Worm (Caenorhabditis elegans) whole organism, mixed stage, embryonic: Measurements from ENCODE around the gene F41G4.13.

ENCODE experiments used
- lin-13 ChIP-seq: fragments of 150-350 bp; optimal IDR thresholded peaks from 2 replicates; lab custom pipeline; 2014; ENCODE audit warnings: missing biosample characterization, missing genetic modification characterization
- lin-32 ChIP-seq: fragments of 200-800 bp; sonication (Bioruptor generic); optimal IDR thresholded peaks from 2 replicates; lab custom pipeline; 2018; ENCODE audit warnings: mild to moderate bottlenecking, missing genetic modification characterization, missing compliant biosample characterization
- nhr-28 ChIP-seq: fragments of 150-350 bp; optimal IDR thresholded peaks from 2 replicates; lab custom pipeline; 2014; ENCODE audit warnings: missing biosample characterization, missing genetic modification characterization
- pha-4 ChIP-seq: fragments of 150-350 bp; optimal IDR thresholded peaks from 2 replicates; lab custom pipeline; 2018; ENCODE audit warnings: missing biosample characterization, missing genetic modification reagents, missing genetic modification characterization
- snpc-4 ChIP-seq: fragments of 150-350 bp; optimal IDR thresholded peaks from 2 replicates; lab custom pipeline; 2014; ENCODE audit warnings: missing biosample characterization, missing genetic modification characterization
- tbx-8 ChIP-seq: fragments of 200-800 bp; sonication (Bioruptor generic); optimal IDR thresholded peaks from 2 replicates; lab custom pipeline; 2018; ENCODE audit warnings: mild to moderate bottlenecking, missing genetic modification characterization, moderate library complexity, missing compliant biosample characterization
- ztf-11 ChIP-seq: fragments of 150-350 bp; optimal IDR thresholded peaks from 2 replicates; lab custom pipeline; 2014; ENCODE audit warnings: missing biosample characterization, missing genetic modification characterization

- TF ChIP-seq tbx-8 (GFP tag; lab: Kevin White, UChicago) = no peak
- no peak for TF ChIP-seq nhr-28 (tag; lab: Kevin White, UChicago)
- no peak for TF ChIP-seq lin-32 (GFP tag; lab: Kevin White, UChicago)
- no peak for TF ChIP-seq lin-13 (tag; lab: Kevin White, UChicago)
- TF ChIP-seq snpc-4 (tag; lab: Kevin White, UChicago) = no peak
- TF ChIP-seq pha-4 (tag; lab: Kevin White, UChicago) = no peak
- TF ChIP-seq ztf-11 (tag; lab: Kevin White, UChicago) = no peak
These were observed 6.1 kb upstream of the F41G4.13 start, which contains the start of gene dyla-1 for ce11 chrX:16840738-16841137.
